Worm (Caenorhabditis elegans) whole organism, L1 larva: ENCODE data around the gene K07E8.7.
"Not testable (repeated sequence)": the region's sequence is repeated elsewhere in the genome, so short reads cannot be mapped to it uniquely, and the experiment has no call there.

Experiments used
- ceh-8 ChIP-seq: fragments of 200-800 bp; sonication (Bioruptor generic); optimal IDR thresholded peaks from 2 replicates; lab custom pipeline; 2018; ENCODE audit warnings: mild to moderate bottlenecking, missing genetic modification characterization, moderate library complexity, missing compliant biosample characterization
- elt-3 ChIP-seq, 6 experiments: fragments of 150-350 bp in 1 of 6; sonication (generic microtip); optimal IDR thresholded peaks; 2 replicates each; lab custom pipeline; 2017 to 2018; ENCODE audit warnings: missing biosample characterization in 6 of 6, missing genetic modification characterization in 6 of 6, inconsistent platforms in 1 of 6
- pax-3 ChIP-seq: fragments of 200-800 bp; sonication (Bioruptor generic); optimal IDR thresholded peaks from 2 replicates; lab custom pipeline; 2018; ENCODE audit warnings: mild to moderate bottlenecking, missing genetic modification characterization, moderate library complexity, missing compliant biosample characterization
- unc-62 ChIP-seq: fragments of 150-350 bp; optimal IDR thresholded peaks from 2 replicates; lab custom pipeline; 2014; ENCODE audit warnings: missing biosample characterization, missing genetic modification reagents, missing genetic modification characterization

DNA sequence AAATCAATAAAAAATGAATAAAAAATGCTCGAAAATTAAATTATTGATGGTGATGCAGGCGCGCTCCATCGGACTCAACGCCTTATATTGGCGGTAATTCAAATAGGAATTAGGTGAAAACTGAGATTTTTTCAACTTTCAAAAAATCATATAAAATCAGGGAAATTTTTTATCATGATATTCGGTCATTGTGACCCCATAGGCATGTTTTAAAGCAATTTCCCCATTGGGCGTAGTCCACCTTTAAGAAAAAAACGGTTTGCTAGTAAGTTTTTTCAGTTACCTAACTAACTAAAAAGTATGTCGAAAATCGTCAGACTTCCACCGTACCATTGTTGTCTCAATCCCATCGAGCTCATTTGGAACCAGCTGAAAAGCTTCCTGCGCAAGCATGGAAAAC, 56.9 kb downstream of the K07E8.7 start, which contains the start of gene W08F4.1:
- not testable (repeated sequence) for TF ChIP-seq elt-3 (tag; optimal IDR thresholded peaks at IDR 0.05; lab: Kevin White, UChicago); pax-3 (tag; lab: Kevin White, UChicago); ceh-8 (GFP tag; lab: Kevin White, UChicago); unc-62
